Worm (Caenorhabditis elegans) whole organism, mixed stage, embryonic: ENCODE measurements around the gene F15B9.11.

Experiments used
- blmp-1 ChIP-seq: fragments of 150-350 bp; optimal IDR thresholded peaks from 2 replicates; lab custom pipeline; 2014; ENCODE audit warnings: missing biosample characterization, missing genetic modification characterization
- nhr-237 ChIP-seq: fragments of 150-350 bp; optimal IDR thresholded peaks from 2 replicates; lab custom pipeline; 2014; ENCODE audit warnings: missing biosample characterization, missing genetic modification characterization

DNA sequence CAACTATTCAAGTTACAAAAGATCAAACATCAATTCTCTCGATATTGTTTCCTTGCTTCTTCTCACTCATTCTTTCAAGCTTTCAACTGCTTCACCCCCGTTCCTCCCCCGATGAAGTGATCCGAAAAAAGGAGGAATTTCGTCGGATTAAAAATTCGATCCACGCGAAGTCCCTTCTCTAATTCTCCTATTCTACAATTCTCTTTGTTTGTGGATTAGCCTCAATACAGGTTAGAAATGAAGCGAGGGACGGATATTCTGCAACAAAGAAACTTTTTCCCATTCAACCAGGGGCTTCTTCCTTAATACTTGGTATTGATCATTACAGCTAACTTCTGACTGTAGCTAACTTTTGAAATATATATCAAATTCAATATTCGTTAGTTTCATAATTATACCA is 47.9 kb downstream of the F15B9.11 start, which contains the start of gene grl-2:
- no peak for TF ChIP-seq blmp-1 (tag; lab: Kevin White, UChicago)
- no peak for TF ChIP-seq nhr-237
